Worm (Caenorhabditis elegans): ENCODE measurements around the gene gap-2.

- TF ChIP-seq ceh-34 (tag; optimal IDR thresholded peaks at IDR 0.05) (no peak), pat-9 (tag; optimal IDR thresholded peaks at IDR 0.05) (no peak), fkh-6 (tag; optimal IDR thresholded peaks at IDR 0.05) (no peak), nhr-232 (tag; optimal IDR thresholded peaks at IDR 0.05) (no peak), syd-9 (tag; optimal IDR thresholded peaks at IDR 0.05) (no peak), Y22D7AL.16 (tag; optimal IDR thresholded peaks at IDR 0.05) (no peak)
These were observed 37.7 kb downstream of the gap-2 start for ce11 chrX:9509922-9510321.

All from whole organism, late embryonic.